Worm (Caenorhabditis elegans): ENCODE data around the gene Y69H2.7.

Y69H2.7 gene

DNA sequence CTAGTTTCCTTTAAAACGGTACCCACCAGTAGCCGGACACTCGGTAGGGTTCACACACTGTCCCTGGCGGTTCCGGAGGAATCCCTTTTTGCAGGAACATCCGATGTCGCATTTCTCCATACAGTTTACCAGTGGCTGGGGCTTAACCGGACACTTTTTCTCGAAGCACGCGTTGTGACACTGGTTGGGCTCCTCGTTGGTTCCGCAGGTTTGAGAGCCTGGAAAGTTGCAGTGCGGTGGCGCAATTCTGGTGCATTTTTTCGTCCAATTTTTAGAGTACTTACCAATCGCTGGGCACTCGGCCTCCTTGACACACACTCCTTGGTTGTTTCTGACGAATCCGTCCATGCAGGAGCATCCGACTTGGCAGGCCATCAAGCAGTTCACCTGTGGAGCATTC lies 27.5 kb upstream of the Y69H2.7 start:
- TF ChIP-seq egl-27 (tag; optimal IDR thresholded peaks at IDR 0.05): no peak
- TF ChIP-seq daf-12 (tag; optimal IDR thresholded peaks at IDR 0.05): no peak
- TF ChIP-seq nhr-11 (tag; optimal IDR thresholded peaks at IDR 0.05): no peak
- no peak for TF ChIP-seq lin-15B (tag; optimal IDR thresholded peaks at IDR 0.05)
- TF ChIP-seq jun-1 (tag; optimal IDR thresholded peaks at IDR 0.05): no peak
- TF ChIP-seq nhr-67 (tag; optimal IDR thresholded peaks at IDR 0.05): no peak

- TF ChIP-seq mml-1 (tag; optimal IDR thresholded peaks at IDR 0.05): no peak
- no peak for TF ChIP-seq egl-27 (tag; optimal IDR thresholded peaks at IDR 0.05)
- TF ChIP-seq pha-4 (tag; optimal IDR thresholded peaks at IDR 0.05): no peak
- no peak for TF ChIP-seq elt-1 (tag; optimal IDR thresholded peaks at IDR 0.05)
- TF ChIP-seq ztf-4 (tag; optimal IDR thresholded peaks at IDR 0.05): no peak
- no peak for TF ChIP-seq zag-1 (tag; optimal IDR thresholded peaks at IDR 0.05)
- TF ChIP-seq ceh-9 (tag; optimal IDR thresholded peaks at IDR 0.05): no peak
- no peak for TF ChIP-seq nhr-43 (tag; optimal IDR thresholded peaks at IDR 0.05; ENCODE audit: poor library complexity, severe bottlenecking)
- TF ChIP-seq lsy-12 (tag; optimal IDR thresholded peaks at IDR 0.05): no peak
- no peak for TF ChIP-seq hmg-11 (tag; optimal IDR thresholded peaks at IDR 0.05)
- TF ChIP-seq fos-1 (tag; optimal IDR thresholded peaks at IDR 0.05): no peak
- no peak for TF ChIP-seq snpc-4 (tag; optimal IDR thresholded peaks at IDR 0.05)
- no peak for TF ChIP-seq ZK546.5 (tag; optimal IDR thresholded peaks at IDR 0.05)
- no peak for TF ChIP-seq lin-39 (tag; optimal IDR thresholded peaks at IDR 0.05)
- TF ChIP-seq unc-39 (tag; optimal IDR thresholded peaks at IDR 0.05): no peak
- TF ChIP-seq fkh-2 (tag; optimal IDR thresholded peaks at IDR 0.05): no peak
- TF ChIP-seq ceh-16 (tag; optimal IDR thresholded peaks at IDR 0.05): no peak
- no peak for TF ChIP-seq pqm-1 (tag; optimal IDR thresholded peaks at IDR 0.05)
- no peak for TF ChIP-seq nhr-11 (tag; optimal IDR thresholded peaks at IDR 0.05)
- TF ChIP-seq daf-12 (tag; optimal IDR thresholded peaks at IDR 0.05): no peak
Measured at ce11 chrV:18664026-18664425, 25.8 kb upstream of the Y69H2.7 start, which contains the start of gene Y69H2.3. Gene Y69H2.3 (minus strand): TSS chrV:18664126.

DNA sequence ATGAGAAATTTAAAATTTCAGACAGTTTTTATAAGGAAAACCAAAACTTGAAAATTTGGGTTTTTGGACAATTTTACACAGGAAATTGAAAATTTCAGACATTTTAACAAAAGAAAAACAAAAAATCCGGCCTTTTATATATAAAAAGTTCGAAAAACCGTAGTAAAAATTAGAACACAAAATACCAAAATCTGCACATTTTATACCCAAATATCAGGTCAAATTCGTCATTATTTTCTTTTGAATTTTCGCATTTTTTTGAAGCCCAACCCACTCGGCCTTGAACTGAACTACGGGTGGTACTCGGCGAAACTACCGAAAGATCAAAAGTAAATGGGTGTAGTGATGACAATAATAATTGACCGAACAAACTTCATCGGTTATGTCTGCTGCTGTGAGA lies 22.6 kb upstream of the Y69H2.7 start:
- no peak for TF ChIP-seq egl-27 (tag; optimal IDR thresholded peaks at IDR 0.05)
- no peak for TF ChIP-seq nhr-67 (tag; optimal IDR thresholded peaks at IDR 0.05)
- no peak for TF ChIP-seq nhr-12 (tag; optimal IDR thresholded peaks at IDR 0.05)
- no peak for TF ChIP-seq lsy-12 (tag; optimal IDR thresholded peaks at IDR 0.05)
- TF ChIP-seq ceh-16 (tag; optimal IDR thresholded peaks at IDR 0.05): no peak
- TF ChIP-seq mdl-1 (tag; optimal IDR thresholded peaks at IDR 0.05): no peak
- TF ChIP-seq lin-15B (tag; optimal IDR thresholded peaks at IDR 0.05): no peak
- no peak for TF ChIP-seq fkh-10 (GFP tag; optimal IDR thresholded peaks at IDR 0.05)
- no peak for TF ChIP-seq nfya-1 (tag; optimal IDR thresholded peaks at IDR 0.05; ENCODE audit: insufficient read depth)
- no peak for TF ChIP-seq ztf-4 (tag; optimal IDR thresholded peaks at IDR 0.05)
- no peak for TF ChIP-seq ztf-11 (tag; optimal IDR thresholded peaks at IDR 0.05)

DNA sequence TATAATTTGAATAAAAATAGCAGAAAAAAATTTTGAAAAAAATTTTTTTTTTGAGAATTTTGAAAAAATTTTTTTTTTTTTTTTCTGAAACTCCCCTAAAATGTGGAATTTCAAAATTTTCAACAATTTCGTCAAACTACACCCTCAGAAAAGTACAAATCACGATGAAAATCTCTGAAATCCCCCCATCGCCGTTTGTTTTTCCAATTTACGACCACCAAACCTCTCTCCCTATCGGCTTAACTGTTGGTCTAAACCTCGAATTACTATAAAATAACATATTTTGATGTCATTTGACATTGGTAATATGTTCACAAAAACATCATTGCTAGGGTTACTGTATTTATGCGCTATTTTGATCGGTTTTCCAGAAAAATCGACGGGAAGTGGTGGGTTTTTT lies 19.8 kb upstream of the Y69H2.7 start, which contains the start of gene Y69H2.10:
Gene Y69H2.10 (plus strand): TSS at position 301 of the 400 bp plus-strand sequence.
- no peak for TF ChIP-seq nfya-1 (tag; optimal IDR thresholded peaks at IDR 0.05; ENCODE audit: insufficient read depth)
- no peak for TF ChIP-seq ztf-11 (tag; optimal IDR thresholded peaks at IDR 0.05)
- TF ChIP-seq nhr-76 (tag; optimal IDR thresholded peaks at IDR 0.05): no peak
- TF ChIP-seq elt-1 (tag; optimal IDR thresholded peaks at IDR 0.05): no peak
- no peak for TF ChIP-seq unc-39 (tag; optimal IDR thresholded peaks at IDR 0.05)
- TF ChIP-seq elt-2 (tag; optimal IDR thresholded peaks at IDR 0.05): no peak
- TF ChIP-seq fos-1 (tag; optimal IDR thresholded peaks at IDR 0.05): no peak
- TF ChIP-seq daf-12 (tag; optimal IDR thresholded peaks at IDR 0.05): no peak
- TF ChIP-seq pqm-1 (tag; optimal IDR thresholded peaks at IDR 0.05): no peak
- TF ChIP-seq nhr-12 (tag; optimal IDR thresholded peaks at IDR 0.05): no peak
- no peak for TF ChIP-seq unc-62 (GFP tag; optimal IDR thresholded peaks at IDR 0.05)
- no peak for TF ChIP-seq ceh-28 (tag; optimal IDR thresholded peaks at IDR 0.05)
- no peak for TF ChIP-seq ceh-82 (tag; optimal IDR thresholded peaks at IDR 0.05)
- no peak for TF ChIP-seq nhr-43 (tag; optimal IDR thresholded peaks at IDR 0.05; ENCODE audit: poor library complexity, severe bottlenecking)
- no peak for TF ChIP-seq pha-4 (tag; optimal IDR thresholded peaks at IDR 0.05)
- TF ChIP-seq hmg-11 (tag; optimal IDR thresholded peaks at IDR 0.05): no peak

- TF ChIP-seq egl-27 (tag; optimal IDR thresholded peaks at IDR 0.05) (no peak), nhr-25 (tag; optimal IDR thresholded peaks at IDR 0.05) (no peak), nfya-1 (tag; optimal IDR thresholded peaks at IDR 0.05; ENCODE audit: insufficient read depth) (no peak), pqm-1 (tag; optimal IDR thresholded peaks at IDR 0.05) (no peak), ceh-82 (tag; optimal IDR thresholded peaks at IDR 0.05) (no peak), fos-1 (tag; optimal IDR thresholded peaks at IDR 0.05) (no peak), R02D3.7 (tag; optimal IDR thresholded peaks at IDR 0.05) (no peak), ceh-28 (tag; optimal IDR thresholded peaks at IDR 0.05) (no peak), eor-1 (tag; optimal IDR thresholded peaks at IDR 0.05) (no peak)
Measured at ce11 chrV:18671811-18672210, 18.0 kb upstream of the Y69H2.7 start.

Measured in whole organism, L3 larva.